Worm (Caenorhabditis elegans): ENCODE results near the gene mdt-4.

- TF ChIP-seq dao-5 (tag; optimal IDR thresholded peaks at IDR 0.05) (no peak), W03F9.2 (tag; optimal IDR thresholded peaks at IDR 0.05) (peak; percentile 38), him-1 (tag; optimal IDR thresholded peaks at IDR 0.05) (no peak)
These were observed 11.6 kb upstream of the mdt-4 start, which contains the start of gene pbs-3 for ce11 chrII:4955353-4955752.
